Worm (Caenorhabditis elegans): ENCODE measurements around the gene ppgn-1.

DNA sequence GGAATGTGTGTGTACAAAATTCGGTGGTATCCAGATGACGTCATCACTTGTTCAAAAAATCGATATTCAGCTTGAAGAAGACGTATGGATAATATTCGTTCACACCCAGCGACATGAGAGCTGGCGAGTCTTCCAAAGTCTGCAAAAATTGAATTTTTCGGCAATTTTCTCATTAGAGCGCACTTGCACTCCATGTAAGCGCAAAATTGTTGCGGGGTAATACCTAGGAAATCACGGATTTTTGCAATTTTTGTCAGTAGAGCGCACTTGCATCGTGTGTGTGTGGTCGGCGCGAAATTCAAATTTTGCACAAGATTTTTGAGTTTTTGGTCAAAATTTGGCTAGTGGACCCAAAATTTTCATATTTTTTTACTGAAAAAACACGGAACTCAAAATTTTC is 40.5 kb downstream of the ppgn-1 start:
- TF ChIP-seq ztf-11 (tag; optimal IDR thresholded peaks at IDR 0.05) (no peak), snpc-4 (tag; optimal IDR thresholded peaks at IDR 0.05) (no peak), pha-4 (tag; optimal IDR thresholded peaks at IDR 0.05) (no peak), nhr-76 (tag; optimal IDR thresholded peaks at IDR 0.05) (no peak), unc-39 (tag; optimal IDR thresholded peaks at IDR 0.05) (no peak), elt-3 (tag; optimal IDR thresholded peaks at IDR 0.05) (no peak), lsy-2 (tag; optimal IDR thresholded peaks at IDR 0.05) (no peak), zip-8 (tag; optimal IDR thresholded peaks at IDR 0.05) (peak; percentile 3), lin-13 (tag; optimal IDR thresholded peaks at IDR 0.05) (no peak), unc-120 (tag; optimal IDR thresholded peaks at IDR 0.05; ENCODE audit: poor library complexity, severe bottlenecking) (no peak), ceh-83 (GFP tag; optimal IDR thresholded peaks at IDR 0.05) (no peak), nhr-12 (tag; optimal IDR thresholded peaks at IDR 0.05) (no peak), blmp-1 (tag; optimal IDR thresholded peaks at IDR 0.05) (no peak), nhr-2 (tag; optimal IDR thresholded peaks at IDR 0.05) (no peak)

Measured in whole organism, mixed stage, embryonic.